Worm (Caenorhabditis elegans): ENCODE results near the gene galt-1.
A peak's percentile ranks its signal among the peaks of the same experiment; 100 is the strongest.

The galt-1 gene

ce11 chrV:5928006-5928405 is 2.7 kb upstream of the galt-1 start:
- TF ChIP-seq nhr-76 (tag; optimal IDR thresholded peaks at IDR 0.05), result no peak
- TF ChIP-seq drap-1 (GFP tag; optimal IDR thresholded peaks at IDR 0.05), result no peak
- TF ChIP-seq zip-8 (tag; optimal IDR thresholded peaks at IDR 0.05), result no peak
- TF ChIP-seq cnd-1 (tag; optimal IDR thresholded peaks at IDR 0.05), result no peak
- TF ChIP-seq mls-2 (tag; optimal IDR thresholded peaks at IDR 0.05), result no peak
- no peak for TF ChIP-seq ztf-11 (tag; optimal IDR thresholded peaks at IDR 0.05)
- no peak for TF ChIP-seq bed-3 (GFP tag; optimal IDR thresholded peaks at IDR 0.05)
- no peak for TF ChIP-seq unc-120 (tag; optimal IDR thresholded peaks at IDR 0.05; ENCODE audit: poor library complexity, severe bottlenecking)
- no peak for TF ChIP-seq ceh-39 (tag; optimal IDR thresholded peaks at IDR 0.05)
- no peak for TF ChIP-seq nhr-237 (tag; optimal IDR thresholded peaks at IDR 0.05)
- no peak for TF ChIP-seq nhr-28 (tag; optimal IDR thresholded peaks at IDR 0.05)
- TF ChIP-seq ceh-43 (GFP tag; optimal IDR thresholded peaks at IDR 0.05), result no peak
- TF ChIP-seq lin-13 (tag; optimal IDR thresholded peaks at IDR 0.05), result no peak
- TF ChIP-seq snpc-4 (tag; optimal IDR thresholded peaks at IDR 0.05), result no peak
- no peak for TF ChIP-seq ceh-83 (GFP tag; optimal IDR thresholded peaks at IDR 0.05)
- TF ChIP-seq mep-1 (tag; optimal IDR thresholded peaks at IDR 0.05), result no peak

ce11 chrV:5936691-5937090 is 6.0 kb downstream of the galt-1 start, which contains the start of the genes M03F8.5 and M03F8.7:
TSS of gene M03F8.5 (minus strand) at chrV:5936791.
TSS of gene M03F8.7 (plus strand) at chrV:5936939.
- TF ChIP-seq M03D4.4 (tag; optimal IDR thresholded peaks at IDR 0.05), result no peak
- no peak for TF ChIP-seq hlh-1 (tag; optimal IDR thresholded peaks at IDR 0.05)
- TF ChIP-seq snpc-4 (tag; optimal IDR thresholded peaks at IDR 0.05), result no peak
- TF ChIP-seq nhr-237 (tag; optimal IDR thresholded peaks at IDR 0.05), result no peak
- no peak for TF ChIP-seq ceh-39 (tag; optimal IDR thresholded peaks at IDR 0.05)
- TF ChIP-seq nhr-76 (tag; optimal IDR thresholded peaks at IDR 0.05), result no peak
- TF ChIP-seq mep-1 (tag; optimal IDR thresholded peaks at IDR 0.05), result no peak
- no peak for TF ChIP-seq ces-1 (GFP tag; optimal IDR thresholded peaks at IDR 0.05)
- TF ChIP-seq lsy-2 (tag; optimal IDR thresholded peaks at IDR 0.05), result no peak
- TF ChIP-seq drap-1 (GFP tag; optimal IDR thresholded peaks at IDR 0.05), result no peak
- no peak for TF ChIP-seq tbx-8 (GFP tag; optimal IDR thresholded peaks at IDR 0.05)
- TF ChIP-seq pha-4 (tag; optimal IDR thresholded peaks at IDR 0.05), result no peak
- TF ChIP-seq unc-39 (tag; optimal IDR thresholded peaks at IDR 0.05), result no peak

- TF ChIP-seq ces-1 (GFP tag; optimal IDR thresholded peaks at IDR 0.05) (peak; percentile 41), pha-4 (tag; optimal IDR thresholded peaks at IDR 0.05) (peak; percentile 15), blmp-1 (tag; optimal IDR thresholded peaks at IDR 0.05) (peak; percentile 6), mep-1 (tag; optimal IDR thresholded peaks at IDR 0.05) (no peak), snpc-4 (tag; optimal IDR thresholded peaks at IDR 0.05) (no peak), lsy-2 (tag; optimal IDR thresholded peaks at IDR 0.05) (peak; percentile 33), unc-120 (tag; optimal IDR thresholded peaks at IDR 0.05; ENCODE audit: poor library complexity, severe bottlenecking) (no peak)
Observed at ce11 chrV:5939503-5940072, 8.9 kb downstream of the galt-1 start, which contains the start of gene syf-3. TSS of gene syf-3 (plus strand) at chrV:5940022.

ce11 chrV:5943167-5943566 is 12.5 kb downstream of the galt-1 start, which contains the start of gene pst-1:
TSS of gene pst-1 (plus strand) at chrV:5943467.
- TF ChIP-seq elt-3 (tag; optimal IDR thresholded peaks at IDR 0.05) (no peak), M03D4.4 (tag; optimal IDR thresholded peaks at IDR 0.05) (no peak), flh-1 (GFP tag; optimal IDR thresholded peaks at IDR 0.05) (no peak), cnd-1 (tag; optimal IDR thresholded peaks at IDR 0.05) (no peak), mls-2 (tag; optimal IDR thresholded peaks at IDR 0.05) (no peak), ces-1 (GFP tag; optimal IDR thresholded peaks at IDR 0.05) (no peak), lin-32 (GFP tag; optimal IDR thresholded peaks at IDR 0.05) (no peak), pha-4 (tag; optimal IDR thresholded peaks at IDR 0.05) (no peak), ztf-11 (tag; optimal IDR thresholded peaks at IDR 0.05) (no peak), unc-120 (tag; optimal IDR thresholded peaks at IDR 0.05; ENCODE audit: poor library complexity, severe bottlenecking) (no peak), snpc-4 (tag; optimal IDR thresholded peaks at IDR 0.05) (no peak), bed-3 (GFP tag; optimal IDR thresholded peaks at IDR 0.05) (no peak), sptf-1 (tag; optimal IDR thresholded peaks at IDR 0.05) (no peak), hlh-1 (tag; optimal IDR thresholded peaks at IDR 0.05) (no peak), nhr-237 (tag; optimal IDR thresholded peaks at IDR 0.05) (no peak), lin-13 (tag; optimal IDR thresholded peaks at IDR 0.05) (no peak)

- peak; percentile 43 for TF ChIP-seq elt-1 (tag; optimal IDR thresholded peaks at IDR 0.05; ENCODE audit: borderline replicate concordance, insufficient read depth)
- TF ChIP-seq zip-8 (tag; optimal IDR thresholded peaks at IDR 0.05), result peak; percentile 99
- TF ChIP-seq nhr-237 (tag; optimal IDR thresholded peaks at IDR 0.05), result no peak
Observed at ce11 chrV:5949674-5950149, 19.0 kb downstream of the galt-1 start.

Measured in whole organism, mixed stage, embryonic.